Worm (Caenorhabditis elegans): ENCODE results near the gene srbc-3.

ce11 chrV:3344001-3344400 lies 35.7 kb downstream of the srbc-3 start:
- TF ChIP-seq ama-1 (optimal IDR thresholded peaks at IDR 0.05) (no peak), nhr-77 (tag; optimal IDR thresholded peaks at IDR 0.05) (no peak)

Data from whole organism, L3 larva.